Worm (Caenorhabditis elegans): ENCODE measurements around the gene F41E6.15.

The F41E6.15 gene

DNA sequence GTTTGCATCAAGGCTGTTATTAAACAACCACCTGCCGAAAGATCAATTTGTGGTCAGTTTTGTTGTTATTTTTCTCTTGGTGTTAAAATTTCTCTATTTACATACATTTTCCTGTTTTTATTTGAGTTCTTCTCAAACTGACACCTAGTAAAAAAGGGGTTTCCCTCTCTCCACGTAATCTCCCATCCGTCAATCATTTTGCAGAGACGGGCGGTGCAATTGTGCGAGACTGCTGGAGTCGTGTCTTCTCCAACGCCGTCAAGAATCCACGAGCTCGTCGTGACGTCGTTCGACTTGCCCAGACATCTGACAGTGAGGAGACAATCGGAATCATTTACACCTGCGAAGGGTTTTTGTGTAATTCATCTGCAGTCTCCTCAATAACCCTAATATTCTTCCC is 23.9 kb upstream of the F41E6.15 start:
- TF ChIP-seq unc-55 (GFP tag; optimal IDR thresholded peaks at IDR 0.05): peak; percentile 12
- TF ChIP-seq ceh-6 (GFP tag; optimal IDR thresholded peaks at IDR 0.05): no peak

DNA sequence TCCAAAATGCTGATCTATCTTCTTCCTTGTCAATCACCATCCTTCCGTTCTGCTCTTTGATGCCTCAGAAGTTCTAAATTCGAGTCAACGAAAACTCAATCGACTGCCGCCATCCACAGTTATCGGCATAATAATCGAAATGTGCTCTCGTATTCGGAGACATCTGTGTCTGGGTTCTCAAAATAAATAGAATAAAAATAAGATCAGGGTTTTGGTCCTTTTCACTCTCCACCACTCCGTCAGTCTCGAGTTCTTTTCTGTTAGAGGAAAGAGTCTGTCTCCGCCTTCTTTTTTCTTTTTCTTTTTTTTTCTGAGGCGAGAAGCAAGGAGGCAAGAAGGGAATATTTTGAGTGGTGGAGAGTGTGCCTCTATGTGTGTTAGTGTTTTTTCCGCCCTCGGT is 21.2 kb upstream of the F41E6.15 start, which contains the start of gene F41E6.17:
TSS of gene F41E6.17 (plus strand) at position 348 of the 400 bp plus-strand sequence.
- TF ChIP-seq K02D7.2 (tag; optimal IDR thresholded peaks at IDR 0.05) (no peak), unc-42 (tag; optimal IDR thresholded peaks at IDR 0.05) (peak; percentile 62)

DNA sequence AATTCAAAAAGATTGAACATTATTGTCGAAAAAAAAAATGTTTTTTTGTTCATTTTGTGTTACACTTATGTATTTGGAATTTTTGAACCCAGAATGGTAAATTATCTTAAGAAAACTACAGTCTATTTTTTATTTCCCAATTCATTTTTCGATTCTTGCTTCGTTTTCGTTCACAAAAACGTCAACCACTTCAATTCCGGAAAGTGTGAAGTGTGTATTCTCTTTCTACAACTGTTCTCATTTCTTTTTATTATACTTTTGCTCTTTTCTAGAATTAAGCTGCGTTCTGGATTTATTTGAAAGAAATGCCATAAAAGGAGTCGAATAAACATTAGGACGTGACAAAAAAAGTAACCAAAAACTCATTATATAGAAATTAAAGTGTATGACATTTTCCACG is 19.8 kb upstream of the F41E6.15 start, which contains the start of gene F41E6.1:
TSS of gene F41E6.1 (plus strand) at position 301 of the 400 bp plus-strand sequence.
- TF ChIP-seq ama-1 (optimal IDR thresholded peaks at IDR 0.05): no peak
- TF ChIP-seq ahr-1 (tag; optimal IDR thresholded peaks at IDR 0.05): no peak
- TF ChIP-seq tbx-2 (tag; optimal IDR thresholded peaks at IDR 0.05): no peak
- no peak for TF ChIP-seq ceh-48 (tag; optimal IDR thresholded peaks at IDR 0.05)
- no peak for TF ChIP-seq fkh-6 (tag; optimal IDR thresholded peaks at IDR 0.05)
- no peak for TF ChIP-seq hlh-8 (tag; optimal IDR thresholded peaks at IDR 0.05)
- no peak for TF ChIP-seq zip-5 (tag; optimal IDR thresholded peaks at IDR 0.05)
- TF ChIP-seq nfya-1 (tag; optimal IDR thresholded peaks at IDR 0.05): no peak
- TF ChIP-seq fkh-10 (GFP tag; optimal IDR thresholded peaks at IDR 0.05): no peak
- no peak for TF ChIP-seq pha-4 (tag; optimal IDR thresholded peaks at IDR 0.05)
- no peak for TF ChIP-seq ceh-14 (tag; optimal IDR thresholded peaks at IDR 0.05)
- TF ChIP-seq elt-2 (tag; optimal IDR thresholded peaks at IDR 0.05): no peak

DNA sequence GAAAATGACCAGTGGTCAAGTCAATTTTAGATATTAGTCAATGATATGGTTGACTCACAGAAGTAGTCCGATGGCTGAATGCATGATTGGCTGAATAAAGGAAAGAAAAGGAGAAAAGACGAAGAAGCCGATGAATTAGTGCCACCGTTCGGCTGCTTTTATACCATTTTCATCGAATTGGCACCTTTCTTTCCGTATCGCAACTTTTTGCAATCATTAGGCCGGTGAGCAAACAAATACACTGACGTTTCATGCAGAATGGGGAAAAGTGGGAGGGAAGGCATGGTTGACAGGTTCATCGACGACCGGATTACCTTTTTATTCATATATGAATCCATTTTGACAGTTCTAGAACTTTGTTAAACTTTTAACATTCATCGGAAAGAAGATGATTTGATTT is 18.7 kb upstream of the F41E6.15 start, which contains the start of gene idpc-2:
TSS of gene idpc-2 (minus strand) at position 101 of the 400 bp plus-strand sequence.
- TF ChIP-seq K02D7.2 (tag; optimal IDR thresholded peaks at IDR 0.05) (no peak), ceh-14 (tag; optimal IDR thresholded peaks at IDR 0.05) (no peak), Y22D7AL.16 (tag; optimal IDR thresholded peaks at IDR 0.05) (no peak), T23F11.4 (GFP tag; optimal IDR thresholded peaks at IDR 0.05) (no peak), fax-1 (tag; optimal IDR thresholded peaks at IDR 0.05) (no peak), nfya-1 (tag; optimal IDR thresholded peaks at IDR 0.05) (no peak), pha-2 (tag; optimal IDR thresholded peaks at IDR 0.05) (no peak), ama-1 (optimal IDR thresholded peaks at IDR 0.05) (no peak)

DNA sequence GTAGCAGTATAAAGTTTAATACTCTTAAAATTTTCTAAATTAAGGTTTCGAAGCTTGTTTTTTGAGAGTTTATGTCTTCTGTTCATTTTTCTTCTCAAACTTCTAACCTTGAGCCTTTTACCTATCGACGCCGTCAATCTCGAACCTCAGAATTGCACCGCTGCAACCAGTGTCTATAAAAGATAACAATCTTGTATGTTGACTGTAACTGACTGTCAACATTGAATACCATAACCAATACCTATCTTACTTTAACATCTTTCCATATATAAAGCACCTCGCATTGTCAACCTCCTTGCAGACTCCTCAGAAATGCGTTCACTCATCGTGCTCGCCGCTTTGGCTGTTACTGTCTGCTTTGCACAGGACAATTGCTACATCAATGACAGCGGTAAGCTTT is 16.2 kb upstream of the F41E6.15 start, which contains the start of gene grd-5:
TSS of gene grd-5 (plus strand) at position 295 of the 400 bp plus-strand sequence.
- TF ChIP-seq unc-3 (GFP tag; conservative IDR thresholded peaks at IDR 0.05) (no peak), unc-3 (tag; optimal IDR thresholded peaks at IDR 0.05) (no peak), sdc-2 (tag; optimal IDR thresholded peaks at IDR 0.05) (no peak), syd-9 (tag; optimal IDR thresholded peaks at IDR 0.05) (no peak), rnt-1 (tag; optimal IDR thresholded peaks at IDR 0.05) (no peak), F13H6.1 (tag; optimal IDR thresholded peaks at IDR 0.05) (no peak), unc-55 (GFP tag; optimal IDR thresholded peaks at IDR 0.05) (no peak), pag-3 (tag; optimal IDR thresholded peaks at IDR 0.05; ENCODE audit: borderline replicate concordance) (no peak), che-1 (tag; optimal IDR thresholded peaks at IDR 0.05) (no peak), ceh-14 (tag; optimal IDR thresholded peaks at IDR 0.05) (no peak), unc-42 (tag; optimal IDR thresholded peaks at IDR 0.05) (no peak), dmd-4 (tag; optimal IDR thresholded peaks at IDR 0.05; ENCODE audit: borderline replicate concordance) (no peak), hlh-15 (tag; optimal IDR thresholded peaks at IDR 0.05) (no peak), ceh-45 (GFP tag; IDR thresholded peaks at IDR 0.05) (no peak)

DNA sequence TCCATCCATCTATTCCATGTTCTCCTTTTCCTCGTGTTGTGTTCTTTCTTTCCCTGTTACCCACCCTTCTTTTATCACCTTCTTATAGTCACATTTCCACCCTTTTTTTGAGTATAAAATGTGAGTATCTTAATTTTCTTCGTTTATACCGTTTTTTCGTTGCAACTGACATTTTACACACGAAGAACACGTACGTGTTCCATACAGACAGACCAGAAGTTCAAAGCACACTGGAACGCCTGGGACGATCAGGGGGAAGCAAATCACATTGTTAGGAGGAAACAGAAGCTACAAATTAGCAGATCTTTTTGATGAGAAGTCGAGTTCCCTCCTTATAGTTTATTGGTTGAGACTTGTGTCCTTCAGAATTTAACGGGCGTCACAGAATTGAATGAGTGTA is 13.2 kb upstream of the F41E6.15 start:
- TF ChIP-seq ceh-14 (tag; optimal IDR thresholded peaks at IDR 0.05) (no peak), hlh-8 (tag; optimal IDR thresholded peaks at IDR 0.05) (no peak), eyg-1 (tag; optimal IDR thresholded peaks at IDR 0.05) (no peak), ztf-16 (tag; optimal IDR thresholded peaks at IDR 0.05) (no peak), fkh-10 (GFP tag; optimal IDR thresholded peaks at IDR 0.05) (no peak), ets-4 (tag; optimal IDR thresholded peaks at IDR 0.05) (no peak), pat-9 (tag; optimal IDR thresholded peaks at IDR 0.05) (no peak), dmd-4 (tag; optimal IDR thresholded peaks at IDR 0.05; ENCODE audit: borderline replicate concordance) (no peak), pax-1 (tag; optimal IDR thresholded peaks at IDR 0.05) (no peak), pha-2 (tag; optimal IDR thresholded peaks at IDR 0.05) (no peak), nhr-11 (tag; optimal IDR thresholded peaks at IDR 0.05) (no peak)

Data from whole organism, late embryonic.